Worm (Caenorhabditis elegans) whole organism, L3 larva: ENCODE results near the gene glrx-3.

Experiments used
- R02D3.7 ChIP-seq: fragments of 150-350 bp; optimal IDR thresholded peaks from 2 replicates; lab custom pipeline; 2014; ENCODE audit warnings: missing biosample characterization, missing genetic modification characterization
- aly-2 ChIP-seq: fragments of 150-350 bp; optimal IDR thresholded peaks from 2 replicates; lab custom pipeline; 2014; ENCODE audit warnings: missing biosample characterization, missing genetic modification characterization
- ama-1 ChIP-seq: fragments of 150-350 bp; optimal IDR thresholded peaks from 2 replicates; lab custom pipeline; 2018
- daf-12 ChIP-seq: fragments of 150-350 bp; optimal IDR thresholded peaks from 2 replicates; lab custom pipeline; 2014; ENCODE audit warnings: missing biosample characterization, missing genetic modification reagents, missing genetic modification characterization
- egl-27 ChIP-seq: sonication (generic microtip); optimal IDR thresholded peaks from 4 replicates; lab custom pipeline; 2017; ENCODE audit warnings: missing biosample characterization, missing genetic modification reagents, missing genetic modification characterization
- egl-5 ChIP-seq: fragments of 150-350 bp; optimal IDR thresholded peaks from 2 replicates; lab custom pipeline; 2017; ENCODE audit warnings: missing biosample characterization, missing genetic modification reagents, missing genetic modification characterization, inconsistent platforms
- elt-2 ChIP-seq: sonication (generic microtip); optimal IDR thresholded peaks from 2 replicates; lab custom pipeline; 2016; ENCODE audit warnings: missing genetic modification reagents, mild to moderate bottlenecking, missing genetic modification characterization, missing compliant biosample characterization
- elt-3 ChIP-seq, 3 experiments: fragments of 150-350 bp in 1 of 3; sonication (generic microtip) in 2 of 3; optimal IDR thresholded peaks; 2 replicates in 2 of 3; 4 replicates in 1 of 3; lab custom pipeline; 2014 to 2017; ENCODE audit warnings: missing biosample characterization in 3 of 3, missing genetic modification characterization in 3 of 3
- fkh-10 ChIP-seq: sonication (generic microtip); optimal IDR thresholded peaks from 2 replicates; lab custom pipeline; 2017; ENCODE audit warnings: missing biosample characterization, missing genetic modification reagents, missing genetic modification characterization
- fos-1 ChIP-seq: fragments of 150-350 bp; optimal IDR thresholded peaks from 2 replicates; lab custom pipeline; 2014; ENCODE audit warnings: missing biosample characterization, missing genetic modification characterization
- jun-1 ChIP-seq: fragments of 150-350 bp; optimal IDR thresholded peaks from 2 replicates; lab custom pipeline; 2014; ENCODE audit warnings: missing biosample characterization, missing genetic modification reagents, missing genetic modification characterization
- lin-39 ChIP-seq: fragments of 150-350 bp; optimal IDR thresholded peaks from 2 replicates; lab custom pipeline; 2018; ENCODE audit warnings: missing biosample characterization, missing genetic modification reagents, missing genetic modification characterization
- lsy-12 ChIP-seq: sonication (generic microtip); optimal IDR thresholded peaks from 2 replicates; lab custom pipeline; 2016; ENCODE audit warnings: mild to moderate bottlenecking, missing genetic modification characterization, missing compliant biosample characterization
- mdl-1 ChIP-seq: fragments of 150-350 bp; optimal IDR thresholded peaks from 2 replicates; lab custom pipeline; 2014; ENCODE audit warnings: missing biosample characterization, missing genetic modification characterization
- mml-1 ChIP-seq: fragments of 150-350 bp; sonication (generic microtip); optimal IDR thresholded peaks from 3 replicates; lab custom pipeline; 2014; ENCODE audit warnings: missing biosample characterization, missing genetic modification characterization
- nfya-1 ChIP-seq: sonication (generic microtip); optimal IDR thresholded peaks from 2 replicates; lab custom pipeline; 2017; ENCODE audit warnings: missing genetic modification characterization, mild to moderate bottlenecking, missing compliant biosample characterization, antibody characterized with exemption, moderate library complexity; ENCODE audit not compliant: insufficient read depth
- nhr-11 ChIP-seq: fragments of 150-350 bp; optimal IDR thresholded peaks from 2 replicates; lab custom pipeline; 2014; ENCODE audit warnings: missing biosample characterization, missing genetic modification characterization
- nhr-23 ChIP-seq: fragments of 150-350 bp; optimal IDR thresholded peaks from 2 replicates; lab custom pipeline; 2014; ENCODE audit warnings: missing biosample characterization, missing genetic modification reagents, missing genetic modification characterization
- nhr-25 ChIP-seq: sonication (generic microtip); optimal IDR thresholded peaks from 2 replicates; lab custom pipeline; 2017; ENCODE audit warnings: missing biosample characterization, missing genetic modification characterization
- nhr-43 ChIP-seq: sonication (generic microtip); optimal IDR thresholded peaks from 2 replicates; lab custom pipeline; 2016; ENCODE audit warnings: mild to moderate bottlenecking, missing genetic modification characterization, missing compliant biosample characterization; ENCODE audit not compliant: poor library complexity, severe bottlenecking
- nhr-67 ChIP-seq: fragments of 150-350 bp; optimal IDR thresholded peaks from 2 replicates; lab custom pipeline; 2014; ENCODE audit warnings: missing biosample characterization, missing genetic modification characterization
- nhr-76 ChIP-seq: fragments of 150-350 bp; sonication (generic microtip); optimal IDR thresholded peaks from 5 replicates; lab custom pipeline; 2014; ENCODE audit warnings: missing biosample characterization, missing genetic modification characterization
- pha-4 ChIP-seq: fragments of 150-350 bp; optimal IDR thresholded peaks from 2 replicates; lab custom pipeline; 2014; ENCODE audit warnings: missing biosample characterization, missing genetic modification reagents, missing genetic modification characterization
- skn-1 ChIP-seq: fragments of 150-350 bp; optimal IDR thresholded peaks from 2 replicates; lab custom pipeline; 2014; ENCODE audit warnings: missing biosample characterization, missing genetic modification characterization
- snpc-4 ChIP-seq: fragments of 150-350 bp; optimal IDR thresholded peaks from 2 replicates; lab custom pipeline; 2014; ENCODE audit warnings: missing biosample characterization, missing genetic modification characterization
- unc-39 ChIP-seq: sonication (generic microtip); optimal IDR thresholded peaks from 4 replicates; lab custom pipeline; 2017; ENCODE audit warnings: missing biosample characterization, missing genetic modification characterization
- unc-62 ChIP-seq: fragments of 150-350 bp; sonication (generic microtip); optimal IDR thresholded peaks from 4 replicates; lab custom pipeline; 2014; ENCODE audit warnings: missing biosample characterization, missing genetic modification reagents, missing genetic modification characterization
- zag-1 ChIP-seq: fragments of 150-350 bp; optimal IDR thresholded peaks from 2 replicates; lab custom pipeline; 2014; ENCODE audit warnings: missing biosample characterization, missing genetic modification characterization
- ztf-11 ChIP-seq: fragments of 150-350 bp; optimal IDR thresholded peaks from 2 replicates; lab custom pipeline; 2014; ENCODE audit warnings: missing biosample characterization, missing genetic modification characterization
- ztf-4 ChIP-seq: fragments of 150-350 bp; optimal IDR thresholded peaks from 2 replicates; lab custom pipeline; 2014; ENCODE audit warnings: missing biosample characterization, missing genetic modification characterization

Gene glrx-3

ce11 chrV:4325415-4325814 lies 15.7 kb downstream of the glrx-3 start, which contains the start of gene nhr-125:
TSS of gene nhr-125 (minus strand) at chrV:4325515.
- peak; percentile 56 for TF ChIP-seq pha-4 (tag; lab: Kevin White, UChicago)
- TF ChIP-seq snpc-4 (tag; lab: Kevin White, UChicago) = no peak
- TF ChIP-seq, all 47 proteins: peak for 1

ce11 chrV:4322706-4323105 lies 18.4 kb downstream of the glrx-3 start, which contains the start of gene R02D1.2:
TSS of gene R02D1.2 (minus strand) at chrV:4322806.
- no peak for TF ChIP-seq jun-1
- TF ChIP-seq, all 47 proteins: peak for 0

- TF ChIP-seq nfya-1 (tag; lab: Kevin White, UChicago) (no peak), ztf-11 (no peak), aly-2 (tag; lab: Kevin White, UChicago) (no peak), elt-2 (tag; lab: Kevin White, UChicago) (no peak), nhr-11 (tag; lab: Kevin White, UChicago) (no peak), mdl-1 (no peak), mml-1 (tag; lab: Kevin White, UChicago) (no peak), nhr-25 (no peak), fkh-10 (GFP tag; lab: Kevin White, UChicago) (no peak), zag-1 (tag; lab: Kevin White, UChicago) (no peak), nhr-23 (tag; lab: Kevin White, UChicago) (no peak), R02D3.7 (tag; lab: Kevin White, UChicago) (no peak), egl-5 (tag; lab: Kevin White, UChicago) (no peak), lin-39 (tag; lab: Kevin White, UChicago) (no peak), nhr-43 (tag; lab: Kevin White, UChicago) (no peak), nhr-67 (tag; lab: Kevin White, UChicago) (no peak), fos-1 (tag; lab: Kevin White, UChicago) (no peak), daf-12 (tag; lab: Kevin White, UChicago) (no peak), egl-27 (tag; lab: Kevin White, UChicago) (no peak), ztf-4 (tag; lab: Kevin White, UChicago) (no peak)
- TF ChIP-seq, all 47 proteins: peak for 0
Observed at ce11 chrV:4319867-4320266, 21.2 kb downstream of the glrx-3 start, which contains the start of gene ZC132.9. TSS of gene ZC132.9 (minus strand) at chrV:4319967.

ce11 chrV:4315057-4315456 lies 26.1 kb downstream of the glrx-3 start, which contains the start of gene srh-192:
TSS of gene srh-192 (minus strand) at chrV:4315157.
- TF ChIP-seq nhr-25 = no peak

ce11 chrV:4304240-4304639 lies 36.9 kb downstream of the glrx-3 start:
- TF ChIP-seq skn-1 (no peak), elt-3 (tag; optimal IDR thresholded peaks at IDR 0.05; lab: Kevin White, UChicago) (no peak)

- TF ChIP-seq unc-62 (GFP tag; lab: Kevin White, UChicago) (no peak), fkh-10 (GFP tag; lab: Kevin White, UChicago) (no peak), skn-1 (no peak), aly-2 (tag; lab: Kevin White, UChicago) (no peak), nhr-23 (tag; lab: Kevin White, UChicago) (no peak), ama-1 (lab: Kevin White, UChicago) (no peak), nhr-76 (tag; lab: Kevin White, UChicago) (no peak), zag-1 (tag; lab: Kevin White, UChicago) (no peak), egl-5 (tag; lab: Kevin White, UChicago) (no peak), unc-39 (tag; lab: Kevin White, UChicago) (no peak), lsy-12 (tag; lab: Kevin White, UChicago) (no peak), elt-2 (tag; lab: Kevin White, UChicago) (no peak), R02D3.7 (tag; lab: Kevin White, UChicago) (no peak), mml-1 (tag; lab: Kevin White, UChicago) (no peak), ztf-4 (tag; lab: Kevin White, UChicago) (no peak)
Observed at ce11 chrV:4303793-4304192, 37.3 kb downstream of the glrx-3 start.
